Fruit fly (Drosophila melanogaster) whole organism, embryonic: ENCODE data around the gene Mpcp2.

Source experiments
- Ada2b ChIP-seq: fragments of 200-800 bp; sonication (Bioruptor generic); IDR thresholded peaks from 2 replicates; pipeline ENCODE4 v1.3.6; 2022; ENCODE audit warnings: missing biosample characterization, missing genetic modification characterization
- Adf1 ChIP-seq: fragments of 200-800 bp; sonication (Bioruptor generic); IDR thresholded peaks from 2 replicates; pipeline ENCODE4 v1.3.6; 2022; ENCODE audit warnings: missing biosample characterization, missing genetic modification characterization
- Antp ChIP-seq: fragments of 200-800 bp; sonication (Bioruptor generic); optimal IDR thresholded peaks from 3 replicates; lab custom pipeline; 2016; ENCODE audit warnings: missing biosample characterization, missing genetic modification characterization
- B-H1 ChIP-seq: fragments of 200-800 bp; sonication (Bioruptor generic); IDR thresholded peaks from 3 replicates; pipeline ENCODE4 v1.3.6; 2022; ENCODE audit warnings: missing biosample characterization, missing genetic modification characterization
- CG10267 ChIP-seq: fragments of 200-800 bp; sonication (Bioruptor generic); optimal IDR thresholded peaks from 2 replicates; lab custom pipeline; 2018; ENCODE audit warnings: missing biosample characterization, mild to moderate bottlenecking, missing genetic modification characterization, moderate library complexity
- CG10366 ChIP-seq: fragments of 200-800 bp; sonication (Bioruptor generic); IDR thresholded peaks from 2 replicates; pipeline ENCODE4 v1.3.6; 2022; ENCODE audit warnings: missing biosample characterization, missing genetic modification characterization
- CG11504 ChIP-seq: fragments of 200-800 bp; sonication (Bioruptor generic); optimal IDR thresholded peaks from 3 replicates; lab custom pipeline; 2019; ENCODE audit warnings: missing biosample characterization, mild to moderate bottlenecking, missing genetic modification characterization, moderate library complexity
- CG12155 ChIP-seq: fragments of 200-800 bp; sonication (Bioruptor generic); optimal IDR thresholded peaks from 3 replicates; lab custom pipeline; 2016; ENCODE audit warnings: missing biosample characterization, missing genetic modification characterization
- CG12391 ChIP-seq: fragments of 200-800 bp; sonication (Bioruptor generic); optimal IDR thresholded peaks from 3 replicates; lab custom pipeline; 2018; ENCODE audit warnings: missing biosample characterization, mild to moderate bottlenecking, missing genetic modification characterization, moderate library complexity
- CG14667 ChIP-seq: fragments of 200-800 bp; sonication (Bioruptor generic); IDR thresholded peaks from 2 replicates; pipeline ENCODE4 v1.3.6; 2022; ENCODE audit warnings: missing biosample characterization, missing genetic modification characterization
- CG18262 ChIP-seq: fragments of 200-800 bp; optimal IDR thresholded peaks from 3 replicates; lab custom pipeline; 2019; ENCODE audit warnings: missing biosample characterization, mild to moderate bottlenecking, missing genetic modification characterization, moderate library complexity
- CG2199 ChIP-seq: fragments of 200-800 bp; sonication (Bioruptor generic); IDR thresholded peaks from 3 replicates; pipeline ENCODE4 v1.3.6; 2022; ENCODE audit warnings: missing biosample characterization, missing genetic modification characterization
- CG2889 ChIP-seq: fragments of 200-800 bp; sonication (Bioruptor generic); IDR thresholded peaks from 3 replicates; pipeline ENCODE4 v1.3.6; 2022; ENCODE audit warnings: missing biosample characterization, missing genetic modification characterization
- CG31365 ChIP-seq: fragments of 200-800 bp; sonication (Bioruptor generic); optimal IDR thresholded peaks from 2 replicates; lab custom pipeline; 2018; ENCODE audit warnings: missing biosample characterization, mild to moderate bottlenecking, missing genetic modification characterization
- CG33557 ChIP-seq: fragments of 200-800 bp; sonication (Bioruptor generic); optimal IDR thresholded peaks from 2 replicates; lab custom pipeline; 2019; ENCODE audit warnings: missing biosample characterization, mild to moderate bottlenecking, missing genetic modification characterization, moderate library complexity
- CG42726 ChIP-seq: fragments of 200-800 bp; sonication (Bioruptor generic); IDR thresholded peaks from 2 replicates; pipeline ENCODE4 v1.3.6; 2022; ENCODE audit warnings: missing biosample characterization, missing genetic modification characterization; ENCODE audit not compliant: partially characterized antibody
- CG4404 ChIP-seq: fragments of 200-800 bp; sonication (Bioruptor generic); IDR thresholded peaks from 2 replicates; pipeline ENCODE4 v1.3.6; 2022; ENCODE audit warnings: missing biosample characterization, missing genetic modification characterization
- CG5245 ChIP-seq: fragments of 200-800 bp; sonication (Bioruptor generic); optimal IDR thresholded peaks from 3 replicates; lab custom pipeline; 2016; ENCODE audit warnings: missing biosample characterization, missing genetic modification characterization
- CG6272 ChIP-seq: fragments of 200-800 bp; sonication (Bioruptor generic); IDR thresholded peaks from 2 replicates; pipeline ENCODE4 v1.3.6; 2022; ENCODE audit warnings: missing biosample characterization, missing genetic modification characterization
- CG6689 ChIP-seq: fragments of 200-800 bp; sonication (Bioruptor generic); IDR thresholded peaks from 2 replicates; pipeline ENCODE4 v1.3.6; 2022; ENCODE audit warnings: missing biosample characterization, missing genetic modification characterization
- CG7987 ChIP-seq: fragments of 200-800 bp; sonication (Bioruptor generic); optimal IDR thresholded peaks from 2 replicates; lab custom pipeline; 2018; ENCODE audit warnings: missing biosample characterization, mild to moderate bottlenecking, missing genetic modification characterization, moderate library complexity
- CG8290 ChIP-seq, 3 experiments: fragments of 200-800 bp; sonication (Bioruptor generic); optimal IDR thresholded peaks; 2 replicates each; lab custom pipeline; 2016 to 2019; ENCODE audit warnings: missing biosample characterization in 3 of 3, missing genetic modification characterization in 3 of 3, mild to moderate bottlenecking in 2 of 3, moderate library complexity in 1 of 3
- CG9817 ChIP-seq: fragments of 200-800 bp; sonication (Bioruptor generic); optimal IDR thresholded peaks from 2 replicates; lab custom pipeline; 2018; ENCODE audit warnings: missing biosample characterization, mild to moderate bottlenecking, missing genetic modification characterization, moderate library complexity
- Dip2 ChIP-seq: fragments of 200-800 bp; sonication (Bioruptor generic); IDR thresholded peaks from 2 replicates; pipeline ENCODE4 v1.3.6; 2022; ENCODE audit warnings: missing biosample characterization, missing genetic modification characterization
- Dref ChIP-seq: fragments of 200-800 bp; sonication (Bioruptor generic); IDR thresholded peaks from 2 replicates; pipeline ENCODE4 v1.3.6; 2022; ENCODE audit warnings: missing biosample characterization, missing genetic modification characterization
- Hr51 ChIP-seq, 2 experiments: fragments of 200-800 bp; sonication (Bioruptor generic); optimal IDR thresholded peaks; 2 replicates in 1 of 2; 3 replicates in 1 of 2; lab custom pipeline; 2016 to 2018; ENCODE audit warnings: missing biosample characterization in 2 of 2, missing genetic modification characterization in 2 of 2, mild to moderate bottlenecking in 1 of 2, moderate library complexity in 1 of 2
- Meics ChIP-seq: fragments of 200-800 bp; sonication (Bioruptor generic); optimal IDR thresholded peaks from 2 replicates; lab custom pipeline; 2017; ENCODE audit warnings: missing biosample characterization, mild to moderate bottlenecking, missing genetic modification characterization
- Mrtf ChIP-seq: fragments of 200-800 bp; sonication (Bioruptor generic); IDR thresholded peaks from 3 replicates; pipeline ENCODE4 v1.3.6; 2022; ENCODE audit warnings: missing biosample characterization, missing genetic modification characterization
- Nf-YA ChIP-seq: fragments of 200-800 bp; sonication (Bioruptor generic); IDR thresholded peaks from 2 replicates; pipeline ENCODE4 v1.3.6; 2022; ENCODE audit warnings: missing biosample characterization, missing genetic modification characterization
- Ptx1 ChIP-seq: fragments of 200-800 bp; sonication (Bioruptor generic); IDR thresholded peaks from 2 replicates; pipeline ENCODE4 v1.3.6; 2022; ENCODE audit warnings: missing biosample characterization, missing genetic modification characterization
- Sox100B ChIP-seq: fragments of 200-800 bp; sonication (Bioruptor generic); optimal IDR thresholded peaks from 3 replicates; lab custom pipeline; 2018; ENCODE audit warnings: missing biosample characterization, mild to moderate bottlenecking, missing genetic modification characterization
- Taf1 ChIP-seq: fragments of 200-800 bp; sonication (Bioruptor generic); IDR thresholded peaks from 2 replicates; pipeline ENCODE4 v1.3.6; 2022; ENCODE audit warnings: missing biosample characterization, missing genetic modification characterization
- Xbp1 ChIP-seq: fragments of 200-800 bp; sonication (Bioruptor generic); optimal IDR thresholded peaks from 3 replicates; lab custom pipeline; 2016; ENCODE audit warnings: missing biosample characterization, mild to moderate bottlenecking, missing genetic modification characterization
- az2 ChIP-seq: fragments of 200-800 bp; sonication (Bioruptor generic); optimal IDR thresholded peaks from 3 replicates; lab custom pipeline; 2016; ENCODE audit warnings: missing biosample characterization, missing genetic modification characterization
- bowl ChIP-seq: fragments of 200-800 bp; sonication (Bioruptor generic); IDR thresholded peaks from 2 replicates; pipeline ENCODE4 v1.3.6; 2022; ENCODE audit warnings: missing biosample characterization, missing genetic modification characterization
- br ChIP-seq: fragments of >200 bp; optimal IDR thresholded peaks from 2 replicates; lab custom pipeline; 2017
- btn ChIP-seq: fragments of 200-800 bp; sonication (Bioruptor generic); optimal IDR thresholded peaks from 2 replicates; lab custom pipeline; 2016; ENCODE audit warnings: missing biosample characterization, missing genetic modification characterization
- danr ChIP-seq: fragments of 200-800 bp; sonication (Bioruptor generic); IDR thresholded peaks from 2 replicates; pipeline ENCODE4 v1.3.6; 2022; ENCODE audit warnings: missing biosample characterization, missing genetic modification characterization
- dmrt11E ChIP-seq: fragments of 200-800 bp; sonication (Bioruptor generic); optimal IDR thresholded peaks from 3 replicates; lab custom pipeline; 2018; ENCODE audit warnings: missing biosample characterization, mild to moderate bottlenecking, missing genetic modification characterization, moderate library complexity
- dmrt99B ChIP-seq: fragments of 200-800 bp; sonication (Bioruptor generic); optimal IDR thresholded peaks from 2 replicates; lab custom pipeline; 2018; ENCODE audit warnings: missing biosample characterization, mild to moderate bottlenecking, missing genetic modification characterization, moderate library complexity
- gem ChIP-seq: fragments of 200-800 bp; sonication (Bioruptor generic); optimal IDR thresholded peaks from 2 replicates; lab custom pipeline; 2019; ENCODE audit warnings: missing biosample characterization, mild to moderate bottlenecking, missing genetic modification characterization, moderate library complexity
- grn ChIP-seq: fragments of 200-800 bp; sonication (Bioruptor generic); optimal IDR thresholded peaks from 3 replicates; lab custom pipeline; 2017; ENCODE audit warnings: missing biosample characterization, missing genetic modification characterization
- gsb-n ChIP-seq: fragments of 200-800 bp; sonication (Bioruptor generic); optimal IDR thresholded peaks from 3 replicates; lab custom pipeline; 2018; ENCODE audit warnings: missing biosample characterization, mild to moderate bottlenecking, missing genetic modification characterization
- hkb ChIP-seq, 2 experiments: fragments of 200-800 bp in 1 of 2; fragments of >200 bp in 1 of 2; sonication (Bioruptor generic) in 1 of 2; IDR thresholded peaks in 1 of 2; optimal IDR thresholded peaks in 1 of 2; 2 replicates each; pipeline versions ENCODE4 v1.3.6 to Lab custom; 2017 to 2022; ENCODE audit warnings: missing biosample characterization in 1 of 2, missing genetic modification characterization in 1 of 2
- jumu ChIP-seq: fragments of 200-800 bp; sonication (Bioruptor generic); optimal IDR thresholded peaks from 3 replicates; lab custom pipeline; 2016; ENCODE audit warnings: missing biosample characterization, missing genetic modification characterization
- nmo ChIP-seq: fragments of 200-800 bp; sonication (Bioruptor generic); optimal IDR thresholded peaks from 2 replicates; lab custom pipeline; 2018; ENCODE audit warnings: missing biosample characterization, mild to moderate bottlenecking, missing genetic modification characterization, moderate library complexity
- pnt ChIP-seq: fragments of 200-800 bp; sonication (Bioruptor generic); optimal IDR thresholded peaks from 3 replicates; lab custom pipeline; 2016; ENCODE audit warnings: missing biosample characterization, missing genetic modification characterization
- repo ChIP-seq: fragments of 200-800 bp; sonication (Bioruptor generic); optimal IDR thresholded peaks from 2 replicates; lab custom pipeline; 2016; ENCODE audit warnings: missing biosample characterization, missing genetic modification characterization
- ro ChIP-seq: fragments of 200-800 bp; sonication (Bioruptor generic); IDR thresholded peaks from 2 replicates; pipeline ENCODE4 v1.3.6; 2022; ENCODE audit warnings: missing biosample characterization, missing genetic modification characterization
- sens ChIP-seq: fragments of 200-800 bp; sonication (Bioruptor generic); peaks from one replicate; lab custom pipeline; 2016; ENCODE audit warnings: missing biosample characterization, missing genetic modification characterization
- slp2 ChIP-seq: fragments of 200-800 bp; sonication (Bioruptor generic); optimal IDR thresholded peaks from 2 replicates; lab custom pipeline; 2016; ENCODE audit warnings: missing biosample characterization, missing genetic modification characterization
- tup ChIP-seq: fragments of 200-800 bp; sonication (Bioruptor generic); optimal IDR thresholded peaks from 2 replicates; lab custom pipeline; 2016; ENCODE audit warnings: missing biosample characterization, mild to moderate bottlenecking, missing genetic modification characterization, moderate library complexity

The Mpcp2 gene

dm6 chr3L:14574649-14575048 is 37.2 kb downstream of the Mpcp2 start (continued):
- TF ChIP-seq slp2 (GFP tag; lab: Kevin White, UChicago) (no peak), ro (GFP tag; lab: Robert Waterston, UW) (no peak), Nf-YA (GFP tag; lab: Robert Waterston, UW) (no peak), CG6689 (peak; percentile 43), sens (GFP tag; lab: Kevin White, UChicago) (peak; percentile 11), Adf1 (GFP tag; lab: Robert Waterston, UW) (no peak), Taf1 (GFP tag; lab: Robert Waterston, UW) (no peak), CG33557 (GFP tag; lab: Kevin White, UChicago) (no peak), pnt (GFP tag; lab: Kevin White, UChicago) (no peak), CG18262 (tag; lab: Kevin White, UChicago) (peak; percentile 50), repo (GFP tag; lab: Kevin White, UChicago) (no peak), CG2889 (GFP tag; lab: Robert Waterston, UW) (no peak), dmrt99B (tag; lab: Kevin White, UChicago) (peak; percentile 46), CG42726 (GFP tag; lab: Robert Waterston, UW) (no peak), Sox100B (GFP tag; lab: Kevin White, UChicago) (peak; percentile 14), br (no peak), CG12155 (GFP tag; lab: Kevin White, UChicago) (no peak), Ptx1 (GFP tag; lab: Robert Waterston, UW) (peak; percentile 56), CG8290 (GFP tag; optimal IDR thresholded peaks at IDR 0.05; lab: Kevin White, UChicago) (no peak), CG8290 (tag; optimal IDR thresholded peaks at IDR 0.05; lab: Kevin White, UChicago) (no peak), hkb (optimal IDR thresholded peaks at IDR 0.05; lab: Kevin White, UChicago) (no peak), hkb (GFP tag; IDR thresholded peaks at IDR 0.05; lab: Robert Waterston, UW) (peak; percentile 50), B-H1 (GFP tag; lab: Robert Waterston, UW) (no peak), nmo (GFP tag; lab: Kevin White, UChicago) (peak; percentile 28), CG7987 (GFP tag; lab: Kevin White, UChicago) (no peak), gem (tag; lab: Kevin White, UChicago) (peak; percentile 41), CG4404 (no peak), dmrt11E (tag; lab: Kevin White, UChicago) (peak; percentile 14), Dref (no peak), CG6272 (GFP tag; lab: Robert Waterston, UW) (no peak), CG11504 (tag; lab: Kevin White, UChicago) (peak; percentile 65), Dip2 (no peak), Xbp1 (GFP tag; lab: Kevin White, UChicago) (peak; percentile 18), CG5245 (GFP tag; lab: Kevin White, UChicago) (peak; percentile 2), bowl (GFP tag; lab: Robert Waterston, UW) (no peak), CG2199 (GFP tag; lab: Robert Waterston, UW) (no peak), grn (GFP tag; lab: Kevin White, UChicago) (no peak), tup (no peak), Hr51 (GFP tag; optimal IDR thresholded peaks at IDR 0.05; lab: Kevin White, UChicago) (peak in 1 of 2 experiments; percentile 24), CG14667 (GFP tag; lab: Robert Waterston, UW) (no peak), CG9817 (tag; lab: Kevin White, UChicago) (no peak), danr (GFP tag; lab: Robert Waterston, UW) (0 out of 2 replicates have a peak, but pooled peaks have one; percentile 35), az2 (GFP tag; lab: Kevin White, UChicago) (peak; percentile 8), CG31365 (no peak), Meics (GFP tag; lab: Kevin White, UChicago) (peak; percentile 1), CG10267 (tag; lab: Kevin White, UChicago) (peak; percentile 10), CG10366 (0 out of 2 replicates have a peak, but pooled peaks have one; percentile 14), CG12391 (tag; lab: Kevin White, UChicago) (peak; percentile 27), Ada2b (GFP tag; lab: Robert Waterston, UW) (peak; percentile 50), Antp (GFP tag; lab: Kevin White, UChicago) (no peak), Mrtf (GFP tag; lab: Robert Waterston, UW) (no peak; the same call in 2 of the 3 replicates), gsb-n (tag; lab: Kevin White, UChicago) (peak; percentile 18), jumu (GFP tag; lab: Kevin White, UChicago) (no peak), btn (no peak)
